Fruit fly (Drosophila melanogaster): ENCODE results near the gene CG12061.

CG12061 gene

dm6 chrX:23007399-23007798 is 28.5 kb upstream of the CG12061 start (continued):
- TF ChIP-seq CG42726 (GFP tag; IDR thresholded peaks at IDR 0.05; ENCODE audit: partially characterized antibody) (peak; percentile 98), CG10366 (GFP tag; IDR thresholded peaks at IDR 0.05) (peak; percentile 22), pzg (GFP tag; optimal IDR thresholded peaks at IDR 0.05) (peak; percentile 74), Med (GFP tag) (peak; percentile 82), CG2129 (GFP tag; IDR thresholded peaks at IDR 0.05; ENCODE audit: partially characterized antibody) (peak; percentile 86), zen2 (GFP tag; IDR thresholded peaks at IDR 0.05; ENCODE audit: partially characterized antibody) (peak; percentile 97), slbo (GFP tag; IDR thresholded peaks at IDR 0.05) (peak; percentile 58), HLH54F (GFP tag; optimal IDR thresholded peaks at IDR 0.05) (no peak), CG2199 (GFP tag; IDR thresholded peaks at IDR 0.05) (peak; percentile 70; the same call in 1 of the 3 replicates), Bgb (GFP tag; IDR thresholded peaks at IDR 0.05; ENCODE audit: partially characterized antibody) (peak; percentile 98), bowl (GFP tag; IDR thresholded peaks at IDR 0.05) (no peak), CG13894 (tag; optimal IDR thresholded peaks at IDR 0.05) (peak; percentile 28), gem (tag; optimal IDR thresholded peaks at IDR 0.05) (peak; percentile 55), Sox100B (GFP tag; optimal IDR thresholded peaks at IDR 0.05) (peak; percentile 39), CG17361 (GFP tag; IDR thresholded peaks at IDR 0.05) (peak; percentile 51; the same call in 2 of the 3 replicates), CG10979 (tag; optimal IDR thresholded peaks at IDR 0.05) (peak; percentile 7), CG18262 (tag; optimal IDR thresholded peaks at IDR 0.05) (peak; percentile 49), CG14860 (GFP tag; IDR thresholded peaks at IDR 0.05; ENCODE audit: partially characterized antibody) (peak; percentile 96), CG34224 (GFP tag; IDR thresholded peaks at IDR 0.05; ENCODE audit: partially characterized antibody) (peak; percentile 96), nmo (GFP tag; optimal IDR thresholded peaks at IDR 0.05) (peak; percentile 50), hbn (GFP tag; IDR thresholded peaks at IDR 0.05; ENCODE audit: partially characterized antibody) (peak; percentile 96), hb (GFP tag; IDR thresholded peaks at IDR 0.05; ENCODE audit: partially characterized antibody) (peak; percentile 99), unpg (GFP tag; optimal IDR thresholded peaks at IDR 0.05) (peak; percentile 43), CG11695 (GFP tag; IDR thresholded peaks at IDR 0.05) (0 out of 3 replicates have a peak, but pooled peaks have one; percentile 32), Dll (GFP tag; IDR thresholded peaks at IDR 0.05; ENCODE audit: partially characterized antibody) (peak; percentile 93), nerfin-2 (GFP tag; IDR thresholded peaks at IDR 0.05; ENCODE audit: partially characterized antibody) (peak; percentile 97), CG13287 (GFP tag; IDR thresholded peaks at IDR 0.05; ENCODE audit: partially characterized antibody) (peak; percentile 94), Ets97D (GFP tag; optimal IDR thresholded peaks at IDR 0.05) (peak; percentile 52), Xbp1 (GFP tag; optimal IDR thresholded peaks at IDR 0.05) (peak; percentile 23), E2f2 (GFP tag; IDR thresholded peaks at IDR 0.05) (peak; percentile 52), CG1024 (GFP tag; IDR thresholded peaks at IDR 0.05) (peak; percentile 26; the same call in 1 of the 2 replicates), amos (GFP tag; IDR thresholded peaks at IDR 0.05; ENCODE audit: partially characterized antibody) (peak; percentile 98), phol (tag; optimal IDR thresholded peaks at IDR 0.05) (peak; percentile 40), nau (GFP tag; optimal IDR thresholded peaks at IDR 0.05) (no peak), Lhr (GFP tag; optimal IDR thresholded peaks at IDR 0.05) (no peak), CG2678 (tag; optimal IDR thresholded peaks at IDR 0.05) (peak; percentile 42), Nf-YC (tag; optimal IDR thresholded peaks at IDR 0.05) (peak; percentile 11), MBD-R2 (GFP tag; IDR thresholded peaks at IDR 0.05) (peak; percentile 66), ems (GFP tag; optimal IDR thresholded peaks at IDR 0.05) (no peak), Atf3 (GFP tag; optimal IDR thresholded peaks at IDR 0.05) (no peak), gfzf (GFP tag; optimal IDR thresholded peaks at IDR 0.05) (peak; percentile 33), grau (tag; optimal IDR thresholded peaks at IDR 0.05) (peak; percentile 7), CG4820 (GFP tag; optimal IDR thresholded peaks at IDR 0.05) (no peak), knrl (GFP tag; IDR thresholded peaks at IDR 0.05; ENCODE audit: partially characterized antibody) (peak; percentile 97), BEAF-32 (GFP tag; optimal IDR thresholded peaks at IDR 0.05) (peak; percentile 91)
